Worm (Caenorhabditis elegans) whole organism, L4 larva: Measurements from ENCODE around the gene Y49F6B.19.

Experiments
- D1046.2 ChIP-seq: fragments of 200-800 bp; sonication (Bioruptor generic); IDR thresholded peaks from 2 replicates; pipeline ENCODE4 v1.3.6; 2022; ENCODE audit warnings: missing genetic modification characterization, missing compliant biosample characterization
- F10B5.3 ChIP-seq: sonication (generic microtip); optimal IDR thresholded peaks from 2 replicates; lab custom pipeline; 2016; ENCODE audit warnings: mild to moderate bottlenecking, missing genetic modification characterization, missing compliant biosample characterization
- F26F4.8 ChIP-seq: fragments of 200-800 bp; sonication (Bioruptor generic); conservative IDR thresholded peaks from 2 replicates; pipeline ENCODE4 v1.3.6; 2022; ENCODE audit warnings: missing genetic modification characterization, missing compliant biosample characterization
- F44E2.7 ChIP-seq: fragments of 200-800 bp; sonication (Bioruptor generic); IDR thresholded peaks from 2 replicates; pipeline ENCODE4 v2.1.2; 2022; ENCODE audit warnings: missing genetic modification characterization, missing compliant biosample characterization
- R02D3.7 ChIP-seq: fragments of 150-350 bp; sonication (generic microtip); optimal IDR thresholded peaks from 3 replicates; lab custom pipeline; 2014; ENCODE audit warnings: missing biosample characterization, missing genetic modification characterization
- T26A8.4 ChIP-seq: fragments of 200-800 bp; sonication (Bioruptor generic); IDR thresholded peaks from 2 replicates; pipeline ENCODE4 v1.3.6; 2022; ENCODE audit warnings: missing genetic modification characterization, missing compliant biosample characterization
- Y48G9A.11 ChIP-seq: fragments of 200-800 bp; sonication (Bioruptor generic); IDR thresholded peaks from 2 replicates; pipeline ENCODE4 v1.3.6; 2022; ENCODE audit warnings: missing genetic modification reagents, missing genetic modification characterization, missing compliant biosample characterization
- Y5F2A.4 ChIP-seq: fragments of 200-800 bp; sonication (Bioruptor generic); optimal IDR thresholded peaks from 2 replicates; lab custom pipeline; 2018; ENCODE audit warnings: mild to moderate bottlenecking, missing genetic modification characterization, missing compliant biosample characterization
- ZK546.5 ChIP-seq, 2 experiments: sonication (generic microtip); optimal IDR thresholded peaks; 2 replicates each; lab custom pipeline; 2017; ENCODE audit warnings: missing biosample characterization in 2 of 2, missing genetic modification characterization in 2 of 2
- aly-2 ChIP-seq: sonication (generic microtip); optimal IDR thresholded peaks from 2 replicates; lab custom pipeline; 2018; ENCODE audit warnings: missing biosample characterization, missing genetic modification characterization
- ceh-28 ChIP-seq: fragments of 150-350 bp; optimal IDR thresholded peaks from 2 replicates; lab custom pipeline; 2014; ENCODE audit warnings: missing biosample characterization, missing genetic modification reagents, missing genetic modification characterization
- ceh-82 ChIP-seq: sonication (generic microtip); optimal IDR thresholded peaks from 2 replicates; lab custom pipeline; 2017; ENCODE audit warnings: missing biosample characterization, missing genetic modification characterization
- ces-1 ChIP-seq: fragments of 150-350 bp; sonication (generic microtip); optimal IDR thresholded peaks from 4 replicates; lab custom pipeline; 2014; ENCODE audit warnings: missing biosample characterization, missing genetic modification reagents, missing genetic modification characterization
- cey-2 ChIP-seq: sonication (generic microtip); optimal IDR thresholded peaks from 3 replicates; lab custom pipeline; 2017; ENCODE audit warnings: missing genetic modification characterization, mild to moderate bottlenecking, missing compliant biosample characterization, antibody characterized with exemption, borderline replicate concordance; ENCODE audit not compliant: insufficient read depth
- daf-8 ChIP-seq: fragments of 200-800 bp; sonication (Bioruptor generic); IDR thresholded peaks from 2 replicates; pipeline ENCODE4 v1.3.6; 2022; ENCODE audit warnings: missing genetic modification characterization, missing compliant biosample characterization
- dmd-6 ChIP-seq: fragments of 200-800 bp; sonication (Bioruptor generic); IDR thresholded peaks from 2 replicates; pipeline ENCODE4 v1.3.6; 2022; ENCODE audit warnings: missing genetic modification reagents, missing genetic modification characterization, missing compliant biosample characterization
- dmd-8 ChIP-seq: fragments of 200-800 bp; sonication (Bioruptor generic); IDR thresholded peaks from 2 replicates; pipeline ENCODE4 v1.3.6; 2022; ENCODE audit warnings: missing genetic modification characterization, missing compliant biosample characterization
- dpl-1 ChIP-seq: fragments of 150-350 bp; optimal IDR thresholded peaks from 2 replicates; lab custom pipeline; 2014; ENCODE audit warnings: missing biosample characterization, missing genetic modification reagents, missing genetic modification characterization
- egl-27 ChIP-seq: sonication (generic microtip); optimal IDR thresholded peaks from 3 replicates; lab custom pipeline; 2017; ENCODE audit warnings: missing biosample characterization, missing genetic modification reagents, missing genetic modification characterization
- fos-1 ChIP-seq: fragments of 150-350 bp; optimal IDR thresholded peaks from 2 replicates; lab custom pipeline; 2014; ENCODE audit warnings: missing biosample characterization, missing genetic modification characterization
- gei-8 ChIP-seq: fragments of 200-800 bp; sonication (Bioruptor generic); optimal IDR thresholded peaks from 2 replicates; lab custom pipeline; 2018; ENCODE audit warnings: mild to moderate bottlenecking, missing genetic modification characterization, missing compliant biosample characterization
- hlh-30 ChIP-seq: sonication (generic microtip); optimal IDR thresholded peaks from 2 replicates; lab custom pipeline; 2017; ENCODE audit warnings: antibody characterized with exemption, mild to moderate bottlenecking, missing genetic modification characterization, missing compliant biosample characterization; ENCODE audit not compliant: insufficient read depth
- lim-7 ChIP-seq: fragments of 200-800 bp; sonication (Bioruptor generic); IDR thresholded peaks from 2 replicates; pipeline ENCODE4 v1.3.6; 2022; ENCODE audit warnings: missing genetic modification characterization, missing compliant biosample characterization
- lin-1 ChIP-seq: fragments of 200-800 bp; sonication (Bioruptor generic); IDR thresholded peaks from 2 replicates; pipeline ENCODE4 v1.3.6; 2022; ENCODE audit warnings: missing genetic modification reagents, missing genetic modification characterization, missing compliant biosample characterization
- lin-15B ChIP-seq: fragments of 150-350 bp; sonication (generic microtip); optimal IDR thresholded peaks from 3 replicates; lab custom pipeline; 2014; ENCODE audit warnings: missing biosample characterization, missing genetic modification characterization
- lin-29 ChIP-seq: fragments of 200-800 bp; sonication (Bioruptor generic); IDR thresholded peaks from 2 replicates; pipeline ENCODE4 v1.3.6; 2022; ENCODE audit warnings: missing genetic modification reagents, missing genetic modification characterization, missing compliant biosample characterization
- lsy-2 ChIP-seq, 2 experiments: fragments of 150-350 bp in 1 of 2; sonication (generic microtip) in 1 of 2; optimal IDR thresholded peaks; 2 replicates each; lab custom pipeline; 2014 to 2017; ENCODE audit warnings: missing biosample characterization in 2 of 2, missing genetic modification characterization in 2 of 2
- madf-9 ChIP-seq: fragments of 200-800 bp; sonication (Bioruptor generic); conservative IDR thresholded peaks from 2 replicates; pipeline ENCODE4 v1.3.6; 2022; ENCODE audit warnings: missing genetic modification reagents, missing genetic modification characterization, missing compliant biosample characterization
- mdt-29 ChIP-seq: fragments of 200-800 bp; sonication (Bioruptor generic); IDR thresholded peaks from 2 replicates; pipeline ENCODE4 v1.3.6; 2022; ENCODE audit warnings: missing genetic modification reagents, missing genetic modification characterization, missing compliant biosample characterization
- mes-2 ChIP-seq: sonication (generic microtip); optimal IDR thresholded peaks from 2 replicates; lab custom pipeline; 2016; ENCODE audit warnings: missing genotype, mild to moderate bottlenecking, missing genetic modification characterization, missing compliant biosample characterization; ENCODE audit not compliant: poor library complexity, severe bottlenecking
- mxl-3 ChIP-seq: fragments of 200-800 bp; sonication (Bioruptor generic); optimal IDR thresholded peaks from 2 replicates; lab custom pipeline; 2018; ENCODE audit warnings: mild to moderate bottlenecking, missing genetic modification characterization, missing compliant biosample characterization
- nhr-10 ChIP-seq: fragments of 150-350 bp; optimal IDR thresholded peaks from 2 replicates; lab custom pipeline; 2014; ENCODE audit warnings: missing biosample characterization, missing genetic modification characterization
- nhr-25 ChIP-seq: sonication (generic microtip); optimal IDR thresholded peaks from 2 replicates; lab custom pipeline; 2017; ENCODE audit warnings: missing genetic modification characterization, mild to moderate bottlenecking, missing compliant biosample characterization, antibody characterized with exemption, moderate library complexity, borderline replicate concordance; ENCODE audit not compliant: insufficient read depth
- nhr-48 ChIP-seq: sonication (generic microtip); optimal IDR thresholded peaks from 2 replicates; lab custom pipeline; 2016; ENCODE audit warnings: mild to moderate bottlenecking, missing genetic modification characterization, missing compliant biosample characterization
- nhr-6 ChIP-seq: fragments of 150-350 bp; optimal IDR thresholded peaks from 2 replicates; lab custom pipeline; 2014; ENCODE audit warnings: missing biosample characterization, missing genetic modification characterization
- pha-4 ChIP-seq, 2 experiments: fragments of 150-350 bp in 1 of 2; fragments of 200-800 bp in 1 of 2; sonication (Bioruptor generic) in 1 of 2; IDR thresholded peaks in 1 of 2; optimal IDR thresholded peaks in 1 of 2; 2 replicates each; pipeline versions ENCODE4 v1.3.6 to Lab custom; 2014 to 2022; ENCODE audit warnings: missing genetic modification characterization in 2 of 2, missing genetic modification reagents in 2 of 2, missing biosample characterization in 1 of 2, missing compliant biosample characterization in 1 of 2
- php-3 ChIP-seq: fragments of 200-800 bp; sonication (Bioruptor generic); IDR thresholded peaks from 2 replicates; pipeline ENCODE4 v1.3.6; 2022; ENCODE audit warnings: missing genetic modification reagents, missing genetic modification characterization, missing compliant biosample characterization
- pqm-1 ChIP-seq: sonication (generic microtip); optimal IDR thresholded peaks from 2 replicates; lab custom pipeline; 2017; ENCODE audit warnings: missing biosample characterization, missing genetic modification characterization
- rbr-2 ChIP-seq: sonication (generic microtip); optimal IDR thresholded peaks from 2 replicates; lab custom pipeline; 2016; ENCODE audit warnings: missing genotype, missing genetic modification characterization, missing compliant biosample characterization
- sdz-12 ChIP-seq: fragments of 200-800 bp; sonication (Bioruptor generic); optimal IDR thresholded peaks from 2 replicates; lab custom pipeline; 2018; ENCODE audit warnings: mild to moderate bottlenecking, missing genetic modification characterization, missing compliant biosample characterization
- set-16 ChIP-seq: fragments of 200-800 bp; sonication (Bioruptor generic); IDR thresholded peaks from 2 replicates; pipeline ENCODE4 v1.3.6; 2022; ENCODE audit warnings: missing genetic modification reagents, missing genetic modification characterization, missing compliant biosample characterization
- snpc-1.2 ChIP-seq: fragments of 200-800 bp; sonication (Bioruptor generic); IDR thresholded peaks from 2 replicates; pipeline ENCODE4 v1.3.6; 2022; ENCODE audit warnings: missing genetic modification reagents, missing genetic modification characterization, missing compliant biosample characterization
- tra-1 ChIP-seq: fragments of 200-800 bp; sonication (Bioruptor generic); IDR thresholded peaks from 2 replicates; pipeline ENCODE4 v1.3.6; 2022; ENCODE audit warnings: missing genetic modification reagents, missing genetic modification characterization, missing compliant biosample characterization
- unc-130 ChIP-seq: sonication (generic microtip); optimal IDR thresholded peaks from 2 replicates; lab custom pipeline; 2016; ENCODE audit warnings: missing genetic modification reagents, missing genetic modification characterization, missing compliant biosample characterization
- unc-39 ChIP-seq: sonication (generic microtip); optimal IDR thresholded peaks from 2 replicates; lab custom pipeline; 2017; ENCODE audit warnings: missing biosample characterization, missing genetic modification characterization
- unc-62 ChIP-seq, 3 experiments: fragments of 150-350 bp in 1 of 3; sonication (generic microtip); optimal IDR thresholded peaks in 2 of 3; peaks in 1 of 3; 1 replicate in 1 of 3; 2 replicates in 2 of 3; lab custom pipeline; 2014 to 2017; ENCODE audit warnings: missing biosample characterization in 3 of 3, missing genetic modification characterization in 3 of 3, missing genetic modification reagents in 3 of 3, missing genotype in 1 of 3
- zag-1 ChIP-seq: fragments of 150-350 bp; optimal IDR thresholded peaks from 2 replicates; lab custom pipeline; 2014; ENCODE audit warnings: missing biosample characterization, missing genetic modification characterization

Gene Y49F6B.19

ce11 chrII:3520988-3521850 is 9.1 kb upstream of the Y49F6B.19 start, which contains the start of gene W09G10.9 (continued):
- TF ChIP-seq mes-2 (tag; lab: Kevin White, UChicago) (peak; percentile 85), lim-7 (GFP tag; lab: Robert Waterston, UW) (peak; percentile 86), pqm-1 (tag; lab: Kevin White, UChicago) (no peak), tra-1 (0 out of 2 replicates have a peak, but pooled peaks have one; percentile 37), mdt-29 (peak; percentile 69), egl-27 (no peak), rbr-2 (tag; lab: Kevin White, UChicago) (peak; percentile 71), F10B5.3 (tag; lab: Kevin White, UChicago) (no peak), unc-130 (GFP tag; lab: Kevin White, UChicago) (peak; percentile 32), madf-9 (GFP tag; lab: Robert Waterston, UW) (peak; percentile 90), php-3 (GFP tag; lab: Robert Waterston, UW) (0 out of 2 replicates have a peak, but pooled peaks have one; percentile 42), gei-8 (GFP tag; lab: Kevin White, UChicago) (no peak), D1046.2 (GFP tag; lab: Robert Waterston, UW) (peak; percentile 75; the same call in 1 of the 2 replicates), ceh-82 (no peak), unc-62 (GFP tag; optimal IDR thresholded peaks at IDR 0.05 in 1 of 2; lab: Kevin White, UChicago) (peak in 1 of 2 experiments; percentile 66), unc-62 (tag; optimal IDR thresholded peaks at IDR 0.05; lab: Kevin White, UChicago) (no peak), Y48G9A.11 (GFP tag; lab: Robert Waterston, UW) (peak; percentile 84), snpc-1.2 (GFP tag; lab: Robert Waterston, UW) (0 out of 2 replicates have a peak, but pooled peaks have one; percentile 22), ces-1 (no peak), unc-39 (tag; lab: Kevin White, UChicago) (no peak), daf-8 (GFP tag; lab: Robert Waterston, UW) (0 out of 2 replicates have a peak, but pooled peaks have one; percentile 47), ZK546.5 (tag; optimal IDR thresholded peaks at IDR 0.05; lab: Kevin White, UChicago) (no peak), nhr-48 (tag; lab: Kevin White, UChicago) (no peak), F44E2.7 (GFP tag; lab: Robert Waterston, UW) (0 out of 2 replicates have a peak, but pooled peaks have one; percentile 37), pha-4 (GFP tag; IDR thresholded peaks at IDR 0.05; lab: Robert Waterston, UW) (peak; percentile 90), pha-4 (tag; optimal IDR thresholded peaks at IDR 0.05; lab: Kevin White, UChicago) (no peak), nhr-25 (no peak), mxl-3 (GFP tag; lab: Kevin White, UChicago) (peak; percentile 15), hlh-30 (tag; lab: Kevin White, UChicago) (peak; percentile 22), zag-1 (tag; lab: Kevin White, UChicago) (no peak), lin-15B (no peak), nhr-10 (tag; lab: Kevin White, UChicago) (no peak), F26F4.8 (0 out of 2 replicates have a peak, but pooled peaks have one; percentile 23), ceh-28 (no peak), lin-29 (GFP tag; lab: Robert Waterston, UW) (no peak; the same call in 1 of the 2 replicates), R02D3.7 (no peak), dpl-1 (GFP tag; lab: Kevin White, UChicago) (peak; percentile 28), aly-2 (tag; lab: Kevin White, UChicago) (no peak), set-16 (peak; percentile 92), dmd-6 (GFP tag; lab: Robert Waterston, UW) (peak; percentile 82), dmd-8 (peak; percentile 87), sdz-12 (GFP tag; lab: Kevin White, UChicago) (peak; percentile 14), lin-1 (GFP tag; lab: Robert Waterston, UW) (peak; percentile 44), Y5F2A.4 (GFP tag; lab: Kevin White, UChicago) (no peak), lsy-2 (tag; optimal IDR thresholded peaks at IDR 0.05; lab: Kevin White, UChicago) (peak; percentile 51 to 74), cey-2 (tag; lab: Kevin White, UChicago) (no peak), fos-1 (tag; lab: Kevin White, UChicago) (no peak), T26A8.4 (GFP tag; lab: Robert Waterston, UW) (peak; percentile 87), nhr-6 (tag; lab: Kevin White, UChicago) (no peak)
